Worm (Caenorhabditis elegans) whole organism, L4 larva: Measurements from ENCODE around the gene T11F8.5.

Source experiments
- F49E8.2 ChIP-seq: sonication (generic microtip); optimal IDR thresholded peaks from 2 replicates; lab custom pipeline; 2016; ENCODE audit warnings: missing compliant biosample characterization, mild to moderate bottlenecking, missing genetic modification characterization, borderline replicate concordance
- ZK337.2 ChIP-seq: fragments of 200-800 bp; sonication (Bioruptor generic); IDR thresholded peaks from 2 replicates; pipeline ENCODE4 v1.3.6; 2022; ENCODE audit warnings: missing genetic modification reagents, missing genetic modification characterization, missing compliant biosample characterization
- ceh-28 ChIP-seq: fragments of 150-350 bp; optimal IDR thresholded peaks from 2 replicates; lab custom pipeline; 2014; ENCODE audit warnings: missing biosample characterization, missing genetic modification reagents, missing genetic modification characterization
- ceh-82 ChIP-seq: sonication (generic microtip); optimal IDR thresholded peaks from 2 replicates; lab custom pipeline; 2017; ENCODE audit warnings: missing biosample characterization, missing genetic modification characterization
- ces-1 ChIP-seq: fragments of 150-350 bp; sonication (generic microtip); optimal IDR thresholded peaks from 4 replicates; lab custom pipeline; 2014; ENCODE audit warnings: missing biosample characterization, missing genetic modification reagents, missing genetic modification characterization
- madf-5 ChIP-seq, 2 experiments: fragments of 200-800 bp; sonication (Bioruptor generic); IDR thresholded peaks; 2 replicates each; pipeline ENCODE4 v1.3.6; 2022; ENCODE audit warnings: missing compliant biosample characterization in 2 of 2, missing genetic modification characterization in 2 of 2
- nhr-11 ChIP-seq: fragments of 150-350 bp; optimal IDR thresholded peaks from 2 replicates; lab custom pipeline; 2014; ENCODE audit warnings: missing biosample characterization, missing genetic modification characterization
- php-3 ChIP-seq: fragments of 200-800 bp; sonication (Bioruptor generic); IDR thresholded peaks from 2 replicates; pipeline ENCODE4 v1.3.6; 2022; ENCODE audit warnings: missing genetic modification reagents, missing genetic modification characterization, missing compliant biosample characterization
- zip-2 ChIP-seq: fragments of 150-350 bp; optimal IDR thresholded peaks from 2 replicates; lab custom pipeline; 2014; ENCODE audit warnings: missing biosample characterization, missing genetic modification characterization

DNA sequence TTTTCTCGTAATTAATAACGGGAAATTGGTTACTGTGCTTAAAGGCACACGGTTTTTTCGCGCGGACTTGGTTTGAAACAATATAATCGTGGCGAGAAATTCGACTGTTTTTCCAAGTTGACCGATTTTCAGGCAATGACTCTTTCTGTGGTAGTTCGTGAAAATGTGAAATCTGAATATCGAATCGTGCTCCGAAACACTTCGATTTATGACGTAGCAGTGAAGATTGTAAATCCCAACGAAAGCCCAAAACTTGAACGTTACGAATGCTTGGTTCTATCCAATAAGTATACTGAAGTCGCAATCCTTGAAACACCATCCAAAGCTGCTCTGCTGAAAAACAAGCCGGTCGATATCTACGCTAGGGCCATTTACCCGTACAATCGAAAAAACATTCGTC lies 11.3 kb downstream of the T11F8.5 start:
- TF ChIP-seq ces-1 (GFP tag; lab: Kevin White, UChicago) (no peak), ceh-28 (tag; lab: Kevin White, UChicago) (no peak), zip-2 (tag; lab: Kevin White, UChicago) (no peak), php-3 (GFP tag; lab: Robert Waterston, UW) (no peak), nhr-11 (tag; lab: Kevin White, UChicago) (no peak), ZK337.2 (GFP tag; lab: Robert Waterston, UW) (no peak), madf-5 (GFP tag; IDR thresholded peaks at IDR 0.05; lab: Robert Waterston, UW) (no peak), F49E8.2 (tag; lab: Kevin White, UChicago) (no peak), ceh-82 (tag; lab: Kevin White, UChicago) (no peak)
